Worm (Caenorhabditis elegans): ENCODE measurements around the gene ulp-2.

DNA sequence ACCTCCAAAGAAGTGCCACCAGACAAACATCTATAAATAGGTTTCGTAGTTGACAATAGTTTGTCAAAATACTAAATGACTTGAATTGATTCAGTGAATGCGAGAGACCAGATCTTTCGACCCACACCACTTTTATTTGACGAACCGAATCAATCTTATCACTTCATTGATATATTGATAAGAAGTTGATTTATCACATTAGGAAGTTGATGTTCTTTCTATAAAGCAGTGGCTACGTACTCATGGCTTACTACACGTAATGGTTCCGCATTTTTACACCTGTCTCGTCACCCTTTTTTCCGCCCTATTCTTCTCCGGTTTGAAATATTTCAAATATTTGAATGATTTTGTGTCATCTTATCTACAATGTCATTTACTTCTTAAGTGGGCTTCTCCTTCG, 39.1 kb downstream of the ulp-2 start:
- no peak for TF ChIP-seq snpc-4 (tag; optimal IDR thresholded peaks at IDR 0.05)
- no peak for TF ChIP-seq aly-2 (tag; optimal IDR thresholded peaks at IDR 0.05)
- TF ChIP-seq ZK546.5 (tag; optimal IDR thresholded peaks at IDR 0.05), result no peak
- no peak for TF ChIP-seq ztf-11 (tag; optimal IDR thresholded peaks at IDR 0.05)
- TF ChIP-seq fos-1 (tag; optimal IDR thresholded peaks at IDR 0.05), result peak; percentile 62
- TF ChIP-seq nhr-77 (tag; optimal IDR thresholded peaks at IDR 0.05), result no peak
- TF ChIP-seq elt-3 (tag; optimal IDR thresholded peaks at IDR 0.05), result no peak
- TF ChIP-seq ama-1 (optimal IDR thresholded peaks at IDR 0.05), result no peak
- no peak for TF ChIP-seq skn-1 (tag; optimal IDR thresholded peaks at IDR 0.05)
- no peak for TF ChIP-seq lsy-2 (tag; optimal IDR thresholded peaks at IDR 0.05)
- TF ChIP-seq blmp-1 (tag; optimal IDR thresholded peaks at IDR 0.05; ENCODE audit: insufficient read depth), result no peak
- TF ChIP-seq ztf-4 (tag; optimal IDR thresholded peaks at IDR 0.05), result no peak
- TF ChIP-seq ceh-82 (tag; optimal IDR thresholded peaks at IDR 0.05), result no peak
- TF ChIP-seq nhr-11 (tag; optimal IDR thresholded peaks at IDR 0.05), result no peak

Data from whole organism, L2 larva.